Comparison of ENCODE assay signal across 5 fruit fly cellular contexts in the genomic region with DNA sequence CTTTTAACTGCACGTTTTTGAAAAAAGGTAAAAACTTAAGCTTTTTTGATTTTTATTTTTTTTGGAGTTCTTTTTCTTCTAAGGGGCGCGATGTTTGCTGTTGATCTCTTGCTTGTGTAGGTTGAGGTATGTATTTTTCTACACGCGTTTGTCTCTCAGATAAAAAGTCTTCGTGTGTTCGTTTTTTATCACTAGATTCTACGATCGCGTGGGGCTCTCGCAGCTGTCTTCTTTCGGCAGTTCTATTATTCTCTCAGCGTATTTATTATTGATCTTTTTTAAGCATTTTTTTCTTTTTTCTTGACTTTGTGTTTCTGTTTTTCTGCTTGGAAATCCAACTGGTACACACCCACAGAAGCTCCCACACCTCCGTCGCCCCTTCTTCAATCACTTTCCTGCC.
TF ChIP-seq lines count a peak whose summit lies in the region.

No protein-coding gene starts in this region.

- peak; percentile 2 for TF ChIP-seq CTCF in whole organism, embryonic (GFP tag; optimal IDR thresholded peaks at IDR 0.05; lab: Kevin White, UChicago)

TF ChIP-seq in whole organism, adult, 20 proteins besides CTCF, POLR2A, EP300 and RAD21:
- TF ChIP-seq cic (GFP tag; optimal IDR thresholded peaks at IDR 0.05; lab: Kevin White, UChicago), result peak; percentile 14
- TF ChIP-seq CG7101 (tag; optimal IDR thresholded peaks at IDR 0.05; lab: Kevin White, UChicago), result no peak
- TF ChIP-seq pad (GFP tag; optimal IDR thresholded peaks at IDR 0.05; lab: Kevin White, UChicago), result peak; percentile 26

TF ChIP-seq in whole organism, embryonic, 481 proteins besides CTCF, POLR2A, EP300 and RAD21 (continues in another document):
- TF ChIP-seq CG17359 (tag; optimal IDR thresholded peaks at IDR 0.05; lab: Kevin White, UChicago), result peak; percentile 31
- no peak for TF ChIP-seq CG31224 (GFP tag; IDR thresholded peaks at IDR 0.05; lab: Robert Waterston, UW)
- TF ChIP-seq Deaf1 (tag; optimal IDR thresholded peaks at IDR 0.05; lab: Kevin White, UChicago), result peak; percentile 88
- TF ChIP-seq Med (GFP tag; lab: Kevin White, UChicago), result peak; percentile 29
- no peak for TF ChIP-seq Blimp-1 (GFP tag; optimal IDR thresholded peaks at IDR 0.05; lab: Kevin White, UChicago)
- TF ChIP-seq so (GFP tag; IDR thresholded peaks at IDR 0.05; lab: Robert Waterston, UW), result 0 out of 3 replicates have a peak, but pooled peaks have one; percentile 22
- TF ChIP-seq sd (tag; optimal IDR thresholded peaks at IDR 0.05; lab: Kevin White, UChicago), result peak; percentile 72
- no peak for TF ChIP-seq CG18764 (GFP tag; optimal IDR thresholded peaks at IDR 0.05; lab: Kevin White, UChicago)
- peak; percentile 15 for TF ChIP-seq Fer1 (GFP tag; optimal IDR thresholded peaks at IDR 0.05; lab: Kevin White, UChicago)
- peak; percentile 22 for TF ChIP-seq CG12769 (tag; optimal IDR thresholded peaks at IDR 0.05; lab: Kevin White, UChicago)
- peak; percentile 80 for TF ChIP-seq sug (tag; optimal IDR thresholded peaks at IDR 0.05; lab: Kevin White, UChicago)
- peak; percentile 57 for TF ChIP-seq mirr (GFP tag; optimal IDR thresholded peaks at IDR 0.05; lab: Kevin White, UChicago)
- peak; percentile 70 for TF ChIP-seq cwo (GFP tag; optimal IDR thresholded peaks at IDR 0.05; lab: Kevin White, UChicago)
- TF ChIP-seq cg (GFP tag; optimal IDR thresholded peaks at IDR 0.05; lab: Kevin White, UChicago), result peak; percentile 48
- TF ChIP-seq Pdp1 (GFP tag; optimal IDR thresholded peaks at IDR 0.05; lab: Kevin White, UChicago), result no peak
- peak; percentile 6 for TF ChIP-seq exex (tag; optimal IDR thresholded peaks at IDR 0.05; lab: Kevin White, UChicago)
- TF ChIP-seq chinmo (GFP tag; IDR thresholded peaks at IDR 0.05; lab: Robert Waterston, UW; ENCODE audit: partially characterized antibody), result peak; percentile 70; the same call in 1 of the 4 replicates
- TF ChIP-seq CG2199 (GFP tag; IDR thresholded peaks at IDR 0.05; lab: Robert Waterston, UW), result peak; percentile 45; the same call in 1 of the 3 replicates
- peak; percentile 1 for TF ChIP-seq PHDP (tag; optimal IDR thresholded peaks at IDR 0.05; lab: Kevin White, UChicago)
- peak; percentile 12 for TF ChIP-seq Nf-YC (tag; optimal IDR thresholded peaks at IDR 0.05; lab: Kevin White, UChicago)

TF ChIP-seq in whole organism, prepupa, 60 proteins besides CTCF, POLR2A, EP300 and RAD21:
- TF ChIP-seq fkh (GFP tag; optimal IDR thresholded peaks at IDR 0.05; lab: Kevin White, UChicago) (peak; percentile 24), Ets21C (GFP tag; optimal IDR thresholded peaks at IDR 0.05; lab: Kevin White, UChicago) (no peak), CG6163 (GFP tag; IDR thresholded peaks at IDR 0.05; lab: Robert Waterston, UW) (peak; percentile 79; the same call in 1 of the 3 replicates), CG15336 (GFP tag; IDR thresholded peaks at IDR 0.05; lab: Robert Waterston, UW) (peak; percentile 44; the same call in 1 of the 2 replicates), CG6276 (GFP tag; optimal IDR thresholded peaks at IDR 0.05; lab: Kevin White, UChicago) (peak; percentile 67), Ets96B (tag; optimal IDR thresholded peaks at IDR 0.05; lab: Kevin White, UChicago) (no peak), eg (GFP tag; IDR thresholded peaks at IDR 0.05; lab: Robert Waterston, UW) (peak; percentile 59; the same call in 1 of the 3 replicates), spab (GFP tag; optimal IDR thresholded peaks at IDR 0.05; lab: Kevin White, UChicago) (peak; percentile 25), CG8119 (GFP tag; IDR thresholded peaks at IDR 0.05; lab: Robert Waterston, UW) (peak; percentile 24; the same call in 1 of the 3 replicates)
TF ChIP-seq in whole organism, prepupa: peak in this region for 7.

TF ChIP-seq in whole organism, pupa, 21 proteins besides CTCF, POLR2A, EP300 and RAD21:
- TF ChIP-seq CG8159 (tag; optimal IDR thresholded peaks at IDR 0.05; lab: Kevin White, UChicago) (no peak), Pif1A (GFP tag; optimal IDR thresholded peaks at IDR 0.05; lab: Kevin White, UChicago) (no peak), CG15710 (tag; optimal IDR thresholded peaks at IDR 0.05; lab: Kevin White, UChicago) (no peak), CG12605 (GFP tag; IDR thresholded peaks at IDR 0.05; lab: Robert Waterston, UW) (peak; percentile 46; the same call in 1 of the 2 replicates), CG34367 (tag; optimal IDR thresholded peaks at IDR 0.05; lab: Kevin White, UChicago) (no peak), Ets98B (GFP tag; IDR thresholded peaks at IDR 0.05; lab: Robert Waterston, UW) (peak; percentile 63; the same call in 1 of the 2 replicates), CG4496 (GFP tag; IDR thresholded peaks at IDR 0.05; lab: Robert Waterston, UW) (peak; percentile 77), Pif1B (GFP tag; optimal IDR thresholded peaks at IDR 0.05; lab: Kevin White, UChicago) (no peak), EcR (GFP tag; optimal IDR thresholded peaks at IDR 0.05; lab: Kevin White, UChicago) (no peak), rn (GFP tag; IDR thresholded peaks at IDR 0.05; lab: Robert Waterston, UW) (no peak), CG10348 (GFP tag; IDR thresholded peaks at IDR 0.05; lab: Robert Waterston, UW) (no peak), CG13204 (GFP tag; optimal IDR thresholded peaks at IDR 0.05; lab: Kevin White, UChicago) (no peak), CG32121 (GFP tag; IDR thresholded peaks at IDR 0.05; lab: Robert Waterston, UW) (peak; percentile 27; the same call in 1 of the 2 replicates), gl (tag; optimal IDR thresholded peaks at IDR 0.05; lab: Kevin White, UChicago) (no peak), CG8301 (tag; optimal IDR thresholded peaks at IDR 0.05; lab: Kevin White, UChicago) (no peak), CG9948 (tag; optimal IDR thresholded peaks at IDR 0.05; lab: Kevin White, UChicago) (no peak), fd96Ca (GFP tag; IDR thresholded peaks at IDR 0.05; lab: Robert Waterston, UW) (no peak), D1 (tag; optimal IDR thresholded peaks at IDR 0.05; lab: Kevin White, UChicago) (no peak), CG14655 (GFP tag; optimal IDR thresholded peaks at IDR 0.05; lab: Kevin White, UChicago) (no peak), CG17806 (tag; optimal IDR thresholded peaks at IDR 0.05; lab: Kevin White, UChicago) (no peak), Snoo (tag; optimal IDR thresholded peaks at IDR 0.05; lab: Kevin White, UChicago) (no peak)
TF ChIP-seq in whole organism, pupa: peak in this region for 4.

TF ChIP-seq in whole organism, wandering third instar larva, 38 proteins besides CTCF, POLR2A, EP300 and RAD21 (continues in another document):
- no peak for TF ChIP-seq woc (GFP tag; optimal IDR thresholded peaks at IDR 0.05; lab: Kevin White, UChicago)
- TF ChIP-seq HLH106 (tag; optimal IDR thresholded peaks at IDR 0.05; lab: Kevin White, UChicago), result no peak
- TF ChIP-seq h (GFP tag; optimal IDR thresholded peaks at IDR 0.05; lab: Kevin White, UChicago), result peak; percentile 15
- TF ChIP-seq Mio (GFP tag; optimal IDR thresholded peaks at IDR 0.05; lab: Kevin White, UChicago), result no peak
- no peak for TF ChIP-seq Hr78 (GFP tag; optimal IDR thresholded peaks at IDR 0.05; lab: Kevin White, UChicago)
- TF ChIP-seq ey (GFP tag; optimal IDR thresholded peaks at IDR 0.05; lab: Kevin White, UChicago), result no peak
- no peak for TF ChIP-seq br (GFP tag; optimal IDR thresholded peaks at IDR 0.05; lab: Kevin White, UChicago)
- no peak for TF ChIP-seq sv (GFP tag; optimal IDR thresholded peaks at IDR 0.05; lab: Kevin White, UChicago)
- TF ChIP-seq CG9705 (GFP tag; optimal IDR thresholded peaks at IDR 0.05; lab: Kevin White, UChicago), result no peak
- TF ChIP-seq Sp1 (GFP tag; optimal IDR thresholded peaks at IDR 0.05; lab: Kevin White, UChicago), result peak; percentile 44
- no peak for TF ChIP-seq GATAd (GFP tag; optimal IDR thresholded peaks at IDR 0.05; lab: Kevin White, UChicago)
- no peak for TF ChIP-seq usp (GFP tag; optimal IDR thresholded peaks at IDR 0.05; lab: Kevin White, UChicago)
- TF ChIP-seq tai (GFP tag; optimal IDR thresholded peaks at IDR 0.05; lab: Kevin White, UChicago), result no peak
- TF ChIP-seq Vsx2 (GFP tag; optimal IDR thresholded peaks at IDR 0.05; lab: Kevin White, UChicago; ENCODE audit: partially characterized antibody), result no peak
- no peak for TF ChIP-seq Abd-B (GFP tag; optimal IDR thresholded peaks at IDR 0.05; lab: Kevin White, UChicago)
- no peak for TF ChIP-seq fru (GFP tag; optimal IDR thresholded peaks at IDR 0.05; lab: Kevin White, UChicago)
- no peak for TF ChIP-seq Dfd (GFP tag; optimal IDR thresholded peaks at IDR 0.05; lab: Kevin White, UChicago)
- TF ChIP-seq CrebA (GFP tag; optimal IDR thresholded peaks at IDR 0.05; lab: Kevin White, UChicago; ENCODE audit: borderline replicate concordance), result peak; percentile 36
- no peak for TF ChIP-seq jim (GFP tag; optimal IDR thresholded peaks at IDR 0.05; lab: Kevin White, UChicago)
- no peak for TF ChIP-seq Hnf4 (GFP tag; optimal IDR thresholded peaks at IDR 0.05; lab: Kevin White, UChicago)
- TF ChIP-seq dmrt93B (GFP tag; optimal IDR thresholded peaks at IDR 0.05; lab: Kevin White, UChicago), result no peak
- TF ChIP-seq lola (GFP tag; optimal IDR thresholded peaks at IDR 0.05; lab: Kevin White, UChicago), result no peak
- no peak for TF ChIP-seq OdsH (GFP tag; optimal IDR thresholded peaks at IDR 0.05; lab: Kevin White, UChicago)
- TF ChIP-seq CG32264 (GFP tag; optimal IDR thresholded peaks at IDR 0.05; lab: Kevin White, UChicago), result no peak
- TF ChIP-seq Jra (GFP tag; optimal IDR thresholded peaks at IDR 0.05; lab: Kevin White, UChicago), result no peak
- TF ChIP-seq dsf (GFP tag; optimal IDR thresholded peaks at IDR 0.05; lab: Kevin White, UChicago; ENCODE audit: borderline replicate concordance), result no peak
- TF ChIP-seq N (GFP tag; optimal IDR thresholded peaks at IDR 0.05; lab: Kevin White, UChicago), result no peak
- no peak for TF ChIP-seq Hr83 (GFP tag; optimal IDR thresholded peaks at IDR 0.05; lab: Kevin White, UChicago; ENCODE audit: poor library complexity, severe bottlenecking)
- TF ChIP-seq pan (optimal IDR thresholded peaks at IDR 0.05; lab: Kevin White, UChicago), result no peak
- no peak for TF ChIP-seq psq (GFP tag; optimal IDR thresholded peaks at IDR 0.05; lab: Kevin White, UChicago)
- TF ChIP-seq Dif (GFP tag; optimal IDR thresholded peaks at IDR 0.05; lab: Kevin White, UChicago; ENCODE audit: partially characterized antibody), result no peak
- TF ChIP-seq dl (GFP tag; optimal IDR thresholded peaks at IDR 0.05; lab: Kevin White, UChicago; ENCODE audit: insufficient read depth in 1 of 2, partially characterized antibody in 2 of 2), result no peak
- peak; percentile 13 for TF ChIP-seq Rel (GFP tag; optimal IDR thresholded peaks at IDR 0.05; lab: Kevin White, UChicago)
- no peak for TF ChIP-seq Rel (tag; optimal IDR thresholded peaks at IDR 0.05; lab: Kevin White, UChicago)
- TF ChIP-seq brk (GFP tag; optimal IDR thresholded peaks at IDR 0.05; lab: Kevin White, UChicago), result peak; percentile 43
- TF ChIP-seq sage (GFP tag; optimal IDR thresholded peaks at IDR 0.05; lab: Kevin White, UChicago), result peak; percentile 26
- TF ChIP-seq Myc (optimal IDR thresholded peaks at IDR 0.05; lab: Kevin White, UChicago), result no peak
- no peak for TF ChIP-seq foxo (GFP tag; optimal IDR thresholded peaks at IDR 0.05; lab: Kevin White, UChicago)
